Worm (Caenorhabditis elegans) whole organism, early embryonic: ENCODE measurements around the gene srx-73.

Experiments used
- B0310.2 ChIP-seq: sonication (generic microtip); optimal IDR thresholded peaks from 2 replicates; lab custom pipeline; 2016; ENCODE audit warnings: mild to moderate bottlenecking, missing genetic modification characterization, missing compliant biosample characterization
- F13C5.2 ChIP-seq: sonication (generic microtip); optimal IDR thresholded peaks from 2 replicates; lab custom pipeline; 2017; ENCODE audit warnings: mild to moderate bottlenecking, missing genetic modification characterization, inconsistent platforms, missing compliant biosample characterization
- aly-1 ChIP-seq: sonication (generic microtip); optimal IDR thresholded peaks from 2 replicates; lab custom pipeline; 2016; ENCODE audit warnings: missing genetic modification characterization, missing compliant biosample characterization
- ama-1 ChIP-seq: fragments of 150-350 bp; optimal IDR thresholded peaks from 2 replicates; lab custom pipeline; 2014
- ceh-13 ChIP-seq: fragments of 200-800 bp; sonication (Bioruptor generic); optimal IDR thresholded peaks from 2 replicates; lab custom pipeline; 2018; ENCODE audit warnings: mild to moderate bottlenecking, missing genetic modification characterization, missing compliant biosample characterization
- ceh-36 ChIP-seq: sonication (generic microtip); optimal IDR thresholded peaks from 2 replicates; lab custom pipeline; 2016; ENCODE audit warnings: missing genetic modification characterization, inconsistent platforms, missing compliant biosample characterization
- ets-7 ChIP-seq: sonication (generic microtip); optimal IDR thresholded peaks from 2 replicates; lab custom pipeline; 2016; ENCODE audit warnings: missing genotype, missing genetic modification characterization, missing compliant biosample characterization
- flt-1 ChIP-seq: fragments of 200-800 bp; sonication (Bioruptor generic); IDR thresholded peaks from 2 replicates; pipeline ENCODE4 v1.3.6; 2022; ENCODE audit warnings: missing genetic modification characterization, missing compliant biosample characterization
- hmbx-1 ChIP-seq: sonication (generic microtip); optimal IDR thresholded peaks from 2 replicates; lab custom pipeline; 2016; ENCODE audit warnings: mild to moderate bottlenecking, missing genetic modification characterization, missing compliant biosample characterization
- hmg-4 ChIP-seq: fragments of 200-800 bp; sonication (Bioruptor generic); optimal IDR thresholded peaks from 2 replicates; lab custom pipeline; 2018; ENCODE audit warnings: mild to moderate bottlenecking, missing genetic modification characterization, missing compliant biosample characterization
- hnd-1 ChIP-seq: sonication (generic microtip); optimal IDR thresholded peaks from 2 replicates; lab custom pipeline; 2016; ENCODE audit warnings: missing genetic modification characterization, missing compliant biosample characterization
- pes-1 ChIP-seq: fragments of 200-800 bp; sonication (Bioruptor generic); IDR thresholded peaks from 2 replicates; pipeline ENCODE4 v1.3.6; 2022; ENCODE audit warnings: missing genetic modification reagents, missing genetic modification characterization, missing compliant biosample characterization
- scrt-1 ChIP-seq: fragments of 200-800 bp; sonication (Bioruptor generic); IDR thresholded peaks from 2 replicates; pipeline ENCODE4 v1.3.6; 2022; ENCODE audit warnings: missing genetic modification characterization, missing compliant biosample characterization
- sea-1 ChIP-seq: fragments of 200-800 bp; sonication (Bioruptor generic); conservative IDR thresholded peaks from 2 replicates; pipeline ENCODE4 v1.3.6; 2022; ENCODE audit warnings: missing genetic modification characterization, missing compliant biosample characterization
- tbx-11 ChIP-seq: fragments of 200-800 bp; sonication (Bioruptor generic); IDR thresholded peaks from 2 replicates; pipeline ENCODE4 v1.3.6; 2022; ENCODE audit warnings: missing genetic modification characterization, missing compliant biosample characterization
- tbx-37 ChIP-seq: fragments of 200-800 bp; sonication (Bioruptor generic); conservative IDR thresholded peaks from 2 replicates; pipeline ENCODE4 v1.3.6; 2022; ENCODE audit warnings: missing genetic modification reagents, missing genetic modification characterization, missing compliant biosample characterization
- tra-4 ChIP-seq: sonication (generic microtip); optimal IDR thresholded peaks from 2 replicates; lab custom pipeline; 2017; ENCODE audit warnings: missing genetic modification characterization, missing compliant biosample characterization

srx-73 gene

ce11 chrV:4665651-4666050 is at the start of gene srx-73:
Gene srx-73, minus strand, starts transcription at chrV:4665751.
- TF ChIP-seq ets-7 (tag; lab: Kevin White, UChicago): no peak
- TF ChIP-seq hnd-1 (tag; lab: Kevin White, UChicago): no peak
- no peak for TF ChIP-seq F13C5.2
- no peak for TF ChIP-seq tra-4 (tag; lab: Kevin White, UChicago)
- TF ChIP-seq flt-1 (GFP tag; lab: Robert Waterston, UW): no peak
- no peak for TF ChIP-seq tbx-11 (GFP tag; lab: Robert Waterston, UW)
- no peak for TF ChIP-seq tbx-37 (GFP tag; lab: Robert Waterston, UW)
- TF ChIP-seq B0310.2 (tag; lab: Kevin White, UChicago): no peak
- no peak for TF ChIP-seq hmbx-1 (tag; lab: Kevin White, UChicago)
- TF ChIP-seq scrt-1 (GFP tag; lab: Robert Waterston, UW): no peak
- no peak for TF ChIP-seq pes-1
- TF ChIP-seq ceh-36 (tag; lab: Kevin White, UChicago): no peak
- TF ChIP-seq ceh-13: no peak
- no peak for TF ChIP-seq hmg-4 (GFP tag; lab: Kevin White, UChicago)
- no peak for TF ChIP-seq ama-1 (lab: Kevin White, UChicago)
- no peak for TF ChIP-seq sea-1 (GFP tag; lab: Robert Waterston, UW)
- no peak for TF ChIP-seq aly-1 (tag; lab: Kevin White, UChicago)

ce11 chrV:4710464-4710863 is 44.9 kb upstream of the srx-73 start, which contains the start of gene oac-24:
Gene oac-24, plus strand, starts transcription at chrV:4710764.
- TF ChIP-seq F13C5.2 (no peak), hnd-1 (tag; lab: Kevin White, UChicago) (no peak), B0310.2 (tag; lab: Kevin White, UChicago) (no peak), hmbx-1 (tag; lab: Kevin White, UChicago) (no peak), flt-1 (GFP tag; lab: Robert Waterston, UW) (no peak)

ce11 chrV:4707646-4708045 is 42.1 kb upstream of the srx-73 start:
- TF ChIP-seq tra-4 (tag; lab: Kevin White, UChicago): no peak
- TF ChIP-seq F13C5.2: no peak

- TF ChIP-seq pes-1: no peak
These were observed 34.6 kb upstream of the srx-73 start, which contains the start of gene ZC266.1 for ce11 chrV:4700189-4700588. Gene ZC266.1, minus strand, starts transcription at chrV:4700289.

- TF ChIP-seq scrt-1 (GFP tag; lab: Robert Waterston, UW) (no peak), tra-4 (tag; lab: Kevin White, UChicago) (no peak), hnd-1 (tag; lab: Kevin White, UChicago) (no peak), ceh-36 (tag; lab: Kevin White, UChicago) (no peak), tbx-37 (GFP tag; lab: Robert Waterston, UW) (no peak), pes-1 (no peak), ceh-13 (no peak), B0310.2 (tag; lab: Kevin White, UChicago) (no peak), tbx-11 (GFP tag; lab: Robert Waterston, UW) (no peak)
These were observed 33.1 kb upstream of the srx-73 start for ce11 chrV:4698675-4699074.

ce11 chrV:4694466-4695092 is 29.0 kb upstream of the srx-73 start:
- no peak for TF ChIP-seq hmbx-1 (tag; lab: Kevin White, UChicago)
- TF ChIP-seq pes-1: no peak
- no peak for TF ChIP-seq flt-1 (GFP tag; lab: Robert Waterston, UW)
- no peak for TF ChIP-seq ceh-13
- no peak for TF ChIP-seq ets-7 (tag; lab: Kevin White, UChicago)
- no peak for TF ChIP-seq ama-1 (lab: Kevin White, UChicago)
- TF ChIP-seq ceh-36 (tag; lab: Kevin White, UChicago): no peak
- TF ChIP-seq tbx-11 (GFP tag; lab: Robert Waterston, UW): no peak
- no peak for TF ChIP-seq hnd-1 (tag; lab: Kevin White, UChicago)
- TF ChIP-seq sea-1 (GFP tag; lab: Robert Waterston, UW): no peak
- TF ChIP-seq aly-1 (tag; lab: Kevin White, UChicago): no peak
- no peak for TF ChIP-seq hmg-4 (GFP tag; lab: Kevin White, UChicago)

ce11 chrV:4693282-4693588 is 27.7 kb upstream of the srx-73 start:
- no peak for TF ChIP-seq aly-1 (tag; lab: Kevin White, UChicago)
- no peak for TF ChIP-seq flt-1 (GFP tag; lab: Robert Waterston, UW)
- TF ChIP-seq tbx-37 (GFP tag; lab: Robert Waterston, UW): no peak
- no peak for TF ChIP-seq pes-1
- TF ChIP-seq F13C5.2: no peak
- TF ChIP-seq tra-4 (tag; lab: Kevin White, UChicago): no peak
- TF ChIP-seq scrt-1 (GFP tag; lab: Robert Waterston, UW): no peak
- TF ChIP-seq hnd-1 (tag; lab: Kevin White, UChicago): no peak
- no peak for TF ChIP-seq ama-1 (lab: Kevin White, UChicago)
- no peak for TF ChIP-seq sea-1 (GFP tag; lab: Robert Waterston, UW)
- TF ChIP-seq hmbx-1 (tag; lab: Kevin White, UChicago): no peak
- no peak for TF ChIP-seq B0310.2 (tag; lab: Kevin White, UChicago)
- no peak for TF ChIP-seq ets-7 (tag; lab: Kevin White, UChicago)
- no peak for TF ChIP-seq ceh-36 (tag; lab: Kevin White, UChicago)
- TF ChIP-seq hmg-4 (GFP tag; lab: Kevin White, UChicago): no peak
- no peak for TF ChIP-seq ceh-13
- no peak for TF ChIP-seq tbx-11 (GFP tag; lab: Robert Waterston, UW)
